Worm (Caenorhabditis elegans) whole organism, L4/young adult: ENCODE results near the gene igeg-2.

ENCODE experiments used
- W03F9.2 ChIP-seq: fragments of 150-350 bp; optimal IDR thresholded peaks from 2 replicates; lab custom pipeline; 2014; ENCODE audit warnings: missing biosample characterization, missing genetic modification characterization
- dao-5 ChIP-seq: sonication (generic microtip); optimal IDR thresholded peaks from 2 replicates; lab custom pipeline; 2016; ENCODE audit warnings: missing genotype, missing genetic modification characterization, moderate library complexity, missing compliant biosample characterization
- him-1 ChIP-seq: sonication (generic microtip); optimal IDR thresholded peaks from 2 replicates; lab custom pipeline; 2016; ENCODE audit warnings: missing genotype, missing genetic modification reagents, missing genetic modification characterization, missing compliant biosample characterization

igeg-2 gene

ce11 chrX:11446535-11446934 lies at the start of gene igeg-2:
Gene igeg-2, minus strand, starts transcription at chrX:11446635.
- TF ChIP-seq dao-5 (no peak), him-1 (no peak), W03F9.2 (tag; lab: Kevin White, UChicago) (no peak)

DNA sequence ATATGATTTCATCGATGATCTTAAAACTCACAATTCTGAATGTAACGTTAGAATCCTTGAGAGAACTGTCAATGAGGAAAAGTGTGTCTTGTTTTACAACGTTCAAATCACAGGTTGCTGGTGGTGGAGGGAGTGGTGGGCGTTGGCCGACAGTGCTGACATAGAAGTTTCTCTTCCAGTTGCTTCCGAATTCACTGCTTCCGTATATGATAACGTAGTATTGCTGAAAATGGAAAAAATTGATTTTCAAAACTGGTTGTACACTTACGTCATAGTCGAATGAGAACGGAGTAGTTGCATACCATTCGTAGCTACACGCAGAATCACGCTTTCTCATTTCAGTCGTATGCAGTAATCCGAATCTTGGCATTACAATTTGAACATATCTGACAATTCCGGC lies 45.4 kb upstream of the igeg-2 start:
- no peak for TF ChIP-seq dao-5
- TF ChIP-seq W03F9.2 (tag; lab: Kevin White, UChicago), result no peak
- TF ChIP-seq him-1, result no peak

ce11 chrX:11489830-11490229 lies 43.4 kb upstream of the igeg-2 start, which contains the start of gene spp-21:
Gene spp-21, plus strand, starts transcription at chrX:11490130.
- TF ChIP-seq W03F9.2 (tag; lab: Kevin White, UChicago), result no peak
- no peak for TF ChIP-seq him-1
- no peak for TF ChIP-seq dao-5

ce11 chrX:11487484-11487883 lies 41.0 kb upstream of the igeg-2 start, which contains the start of gene spp-9:
Gene spp-9, plus strand, starts transcription at chrX:11487784.
- TF ChIP-seq W03F9.2 (tag; lab: Kevin White, UChicago), result no peak
- TF ChIP-seq him-1, result no peak
- no peak for TF ChIP-seq dao-5

- no peak for TF ChIP-seq W03F9.2 (tag; lab: Kevin White, UChicago)
- no peak for TF ChIP-seq him-1
- TF ChIP-seq dao-5, result no peak
Measured at ce11 chrX:11484027-11484426, 37.6 kb upstream of the igeg-2 start.

- TF ChIP-seq dao-5, result no peak
- TF ChIP-seq him-1, result no peak
- no peak for TF ChIP-seq W03F9.2 (tag; lab: Kevin White, UChicago)
Measured at ce11 chrX:11482637-11483036, 36.2 kb upstream of the igeg-2 start.

DNA sequence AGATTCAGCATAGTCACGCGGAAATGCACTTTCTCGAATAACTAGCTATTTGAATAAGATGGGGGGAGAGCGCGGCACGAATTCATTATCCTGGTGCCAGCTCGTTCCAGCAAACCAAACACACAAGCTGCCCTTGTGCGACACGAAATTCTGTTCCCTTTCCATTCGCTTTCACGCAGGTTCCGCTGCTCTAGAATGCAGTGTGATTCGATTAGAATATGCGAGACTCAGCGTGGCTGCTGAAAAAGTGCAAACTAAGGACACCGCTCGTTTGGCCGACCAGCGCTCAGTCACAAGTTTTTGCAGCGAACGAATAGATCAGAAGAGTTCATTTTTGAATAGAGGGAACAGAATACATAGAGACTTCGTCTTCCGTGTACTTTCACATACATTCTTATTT lies 35.7 kb upstream of the igeg-2 start:
- TF ChIP-seq W03F9.2 (tag; lab: Kevin White, UChicago), result no peak
- TF ChIP-seq dao-5, result no peak
- no peak for TF ChIP-seq him-1

DNA sequence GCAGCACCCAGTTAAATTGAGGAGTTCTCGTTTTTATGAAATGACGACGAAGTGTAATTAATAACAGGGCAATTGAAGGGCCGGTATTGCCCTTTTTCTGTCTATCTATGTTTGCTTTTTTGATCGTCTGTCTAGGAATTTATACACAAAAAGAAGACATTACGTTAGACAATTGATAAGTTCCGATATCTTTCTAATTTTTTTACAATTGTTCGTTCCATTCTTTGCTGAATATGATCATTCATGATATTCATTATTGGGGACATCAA lies 35.3 kb upstream of the igeg-2 start:
- no peak for TF ChIP-seq dao-5
- TF ChIP-seq him-1, result no peak
- no peak for TF ChIP-seq W03F9.2 (tag; lab: Kevin White, UChicago)

ce11 chrX:11480990-11481824 lies 34.8 kb upstream of the igeg-2 start:
- TF ChIP-seq him-1 (no peak), W03F9.2 (tag; lab: Kevin White, UChicago) (no peak), dao-5 (no peak)

ce11 chrX:11480032-11480431 lies 33.6 kb upstream of the igeg-2 start:
- TF ChIP-seq dao-5 (no peak), him-1 (peak; percentile 52)

DNA sequence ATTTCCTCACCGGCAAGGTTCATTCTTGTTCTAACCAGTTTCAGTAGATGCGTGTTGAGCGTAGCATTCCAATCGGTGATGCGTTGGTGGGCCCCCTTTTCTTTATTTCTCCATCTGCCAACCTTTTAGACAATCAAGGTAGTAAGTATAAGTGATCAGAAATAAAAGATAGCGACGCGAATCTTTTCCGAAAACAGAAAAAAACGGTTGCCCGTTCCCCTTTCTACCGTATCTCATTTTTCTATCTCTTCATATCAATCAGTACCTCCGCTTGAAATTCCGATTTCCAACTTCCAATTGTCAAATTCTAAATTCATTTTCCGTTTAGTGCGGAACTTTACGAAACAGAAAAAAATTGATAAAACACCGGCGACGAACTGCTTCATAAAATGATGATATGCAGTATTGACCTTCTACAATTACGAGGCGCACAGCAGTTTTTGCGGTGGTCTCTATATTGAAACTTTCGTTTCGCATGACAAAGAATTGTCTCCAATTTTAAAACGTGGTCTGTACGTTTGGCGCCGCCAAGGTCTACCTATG lies 33.0 kb upstream of the igeg-2 start:
- TF ChIP-seq him-1, result no peak
- TF ChIP-seq dao-5, result no peak
- no peak for TF ChIP-seq W03F9.2 (tag; lab: Kevin White, UChicago)

ce11 chrX:11478758-11479157 lies 32.3 kb upstream of the igeg-2 start:
- TF ChIP-seq dao-5 (no peak), W03F9.2 (tag; lab: Kevin White, UChicago) (no peak), him-1 (no peak)

DNA sequence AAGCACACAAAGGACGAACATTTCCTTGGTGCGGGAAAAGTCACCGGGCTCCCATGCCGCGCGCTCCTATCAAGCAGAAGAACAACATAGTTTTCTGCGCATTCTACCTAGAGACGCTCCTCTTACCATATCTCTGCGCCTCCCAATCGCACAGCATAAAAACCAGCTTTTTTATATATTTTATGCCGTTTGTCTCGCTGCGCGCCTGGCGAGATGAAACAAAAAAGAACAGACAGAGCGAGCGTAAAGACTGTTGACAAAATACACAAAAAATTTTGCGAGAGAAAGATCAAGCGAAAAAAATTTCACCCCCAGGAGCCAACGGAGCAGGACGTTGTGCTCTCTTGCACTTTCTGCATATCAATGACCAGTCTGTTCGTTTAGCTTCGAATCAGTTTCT lies 31.3 kb upstream of the igeg-2 start:
- TF ChIP-seq W03F9.2 (tag; lab: Kevin White, UChicago) (no peak), him-1 (no peak), dao-5 (no peak)

DNA sequence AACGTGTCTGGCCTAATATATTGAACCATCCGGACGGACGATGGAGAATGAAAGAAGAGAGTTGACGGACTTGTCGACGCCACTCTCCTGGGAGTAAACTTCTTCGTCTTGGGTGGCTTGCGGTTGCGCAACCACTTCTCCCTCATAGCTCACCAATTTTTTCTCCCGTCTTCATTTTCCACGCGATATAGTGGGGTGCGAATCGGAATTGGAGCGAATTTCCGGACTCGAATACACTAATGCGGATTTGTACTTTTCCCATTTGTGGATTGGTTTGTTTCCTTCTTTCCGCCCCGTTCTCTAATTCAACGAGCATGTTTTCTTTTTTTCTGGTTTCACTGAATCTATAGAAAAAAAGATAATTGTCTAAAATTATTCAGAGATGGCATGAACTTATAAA lies 29.3 kb upstream of the igeg-2 start:
- TF ChIP-seq him-1 (no peak), W03F9.2 (tag; lab: Kevin White, UChicago) (no peak), dao-5 (no peak)

ce11 chrX:11474605-11475385 lies 28.4 kb upstream of the igeg-2 start:
- TF ChIP-seq W03F9.2 (tag; lab: Kevin White, UChicago), result no peak
- TF ChIP-seq dao-5, result no peak
- no peak for TF ChIP-seq him-1
